Worm (Caenorhabditis elegans) whole organism, late embryonic: Measurements from ENCODE around the gene fcmt-1.

Experiments
- C08G9.2 ChIP-seq: sonication (generic microtip); optimal IDR thresholded peaks from 2 replicates; lab custom pipeline; 2016; ENCODE audit warnings: mild to moderate bottlenecking, missing genetic modification characterization, moderate library complexity, missing compliant biosample characterization
- C38D4.7 ChIP-seq: fragments of 200-800 bp; sonication (Bioruptor generic); optimal IDR thresholded peaks from 2 replicates; lab custom pipeline; 2018; ENCODE audit warnings: mild to moderate bottlenecking, missing genetic modification characterization, moderate library complexity, missing compliant biosample characterization
- F13H6.1 ChIP-seq: sonication (generic microtip); optimal IDR thresholded peaks from 2 replicates; lab custom pipeline; 2016; ENCODE audit warnings: missing genetic modification characterization, missing compliant biosample characterization
- K02D7.2 ChIP-seq: sonication (generic microtip); optimal IDR thresholded peaks from 2 replicates; lab custom pipeline; 2017; ENCODE audit warnings: mild to moderate bottlenecking, missing genetic modification characterization, missing compliant biosample characterization
- K09A11.1 ChIP-seq: sonication (generic microtip); optimal IDR thresholded peaks from 2 replicates; lab custom pipeline; 2017; ENCODE audit warnings: antibody characterized with exemption, mild to moderate bottlenecking, missing genetic modification characterization, missing compliant biosample characterization; ENCODE audit not compliant: insufficient read depth
- ama-1 ChIP-seq: fragments of 150-350 bp; optimal IDR thresholded peaks from 2 replicates; lab custom pipeline; 2014
- ceh-18 ChIP-seq: sonication (generic microtip); optimal IDR thresholded peaks from 2 replicates; lab custom pipeline; 2016; ENCODE audit warnings: missing genetic modification characterization, missing compliant biosample characterization
- ceh-19 ChIP-seq: fragments of 200-800 bp; sonication (Bioruptor generic); optimal IDR thresholded peaks from 2 replicates; lab custom pipeline; 2018; ENCODE audit warnings: mild to moderate bottlenecking, missing genetic modification characterization, missing compliant biosample characterization
- ceh-2 ChIP-seq: sonication (generic microtip); optimal IDR thresholded peaks from 2 replicates; lab custom pipeline; 2016; ENCODE audit warnings: missing genotype, missing genetic modification characterization, missing compliant biosample characterization
- ceh-22 ChIP-seq: sonication (generic microtip); optimal IDR thresholded peaks from 2 replicates; lab custom pipeline; 2017; ENCODE audit warnings: missing biosample characterization, missing genetic modification characterization
- ceh-24 ChIP-seq: sonication (generic microtip); optimal IDR thresholded peaks from 2 replicates; lab custom pipeline; 2016; ENCODE audit warnings: mild to moderate bottlenecking, missing genetic modification characterization, missing compliant biosample characterization
- ceh-31 ChIP-seq: sonication (generic microtip); optimal IDR thresholded peaks from 2 replicates; lab custom pipeline; 2016; ENCODE audit warnings: missing genetic modification characterization, missing compliant biosample characterization
- ceh-34 ChIP-seq: sonication (generic microtip); optimal IDR thresholded peaks from 2 replicates; lab custom pipeline; 2016; ENCODE audit warnings: mild to moderate bottlenecking, missing genetic modification characterization, missing compliant biosample characterization
- ceh-48 ChIP-seq: sonication (generic microtip); optimal IDR thresholded peaks from 2 replicates; lab custom pipeline; 2016; ENCODE audit warnings: missing genetic modification characterization, inconsistent platforms, missing compliant biosample characterization
- ceh-6 ChIP-seq: fragments of 200-800 bp; sonication (Bioruptor generic); optimal IDR thresholded peaks from 2 replicates; lab custom pipeline; 2018; ENCODE audit warnings: mild to moderate bottlenecking, missing genetic modification characterization, missing compliant biosample characterization
- che-1 ChIP-seq: sonication (generic microtip); optimal IDR thresholded peaks from 2 replicates; lab custom pipeline; 2016; ENCODE audit warnings: mild to moderate bottlenecking, missing genetic modification characterization, missing compliant biosample characterization
- elt-2 ChIP-seq: sonication (generic microtip); optimal IDR thresholded peaks from 2 replicates; lab custom pipeline; 2016; ENCODE audit warnings: missing genetic modification reagents, missing genetic modification characterization, missing compliant biosample characterization
- elt-4 ChIP-seq: sonication (generic microtip); optimal IDR thresholded peaks from 2 replicates; lab custom pipeline; 2016; ENCODE audit warnings: missing genetic modification characterization, missing compliant biosample characterization
- ets-4 ChIP-seq: sonication (generic microtip); optimal IDR thresholded peaks from 2 replicates; lab custom pipeline; 2016; ENCODE audit warnings: missing genetic modification characterization, missing compliant biosample characterization
- fax-1 ChIP-seq: sonication (generic microtip); optimal IDR thresholded peaks from 2 replicates; lab custom pipeline; 2016; ENCODE audit warnings: missing genotype, missing genetic modification characterization, missing compliant biosample characterization
- fkh-10 ChIP-seq: fragments of 150-350 bp; optimal IDR thresholded peaks from 2 replicates; lab custom pipeline; 2014; ENCODE audit warnings: missing biosample characterization, missing genetic modification reagents, missing genetic modification characterization
- gmeb-2 ChIP-seq: sonication (generic microtip); optimal IDR thresholded peaks from 2 replicates; lab custom pipeline; 2016; ENCODE audit warnings: missing genetic modification characterization, inconsistent platforms, missing compliant biosample characterization
- hlh-13 ChIP-seq: fragments of 200-800 bp; sonication (Bioruptor generic); optimal IDR thresholded peaks from 2 replicates; lab custom pipeline; 2018; ENCODE audit warnings: mild to moderate bottlenecking, missing genetic modification characterization, missing compliant biosample characterization
- hlh-30 ChIP-seq: sonication (generic microtip); optimal IDR thresholded peaks from 2 replicates; lab custom pipeline; 2017; ENCODE audit warnings: antibody characterized with exemption, missing genetic modification characterization, missing compliant biosample characterization; ENCODE audit not compliant: insufficient read depth
- hlh-6 ChIP-seq: sonication (generic microtip); optimal IDR thresholded peaks from 2 replicates; lab custom pipeline; 2016; ENCODE audit warnings: missing genotype, missing genetic modification characterization, missing compliant biosample characterization
- lim-6 ChIP-seq: sonication (generic microtip); optimal IDR thresholded peaks from 2 replicates; lab custom pipeline; 2016; ENCODE audit warnings: missing genetic modification characterization, missing compliant biosample characterization
- nfya-1 ChIP-seq: sonication (generic microtip); optimal IDR thresholded peaks from 2 replicates; lab custom pipeline; 2017; ENCODE audit warnings: missing genetic modification characterization, mild to moderate bottlenecking, missing compliant biosample characterization, antibody characterized with exemption, moderate library complexity
- nhr-232 ChIP-seq: sonication (generic microtip); optimal IDR thresholded peaks from 2 replicates; lab custom pipeline; 2016; ENCODE audit warnings: missing genetic modification characterization, missing compliant biosample characterization
- odd-2 ChIP-seq: sonication (generic microtip); optimal IDR thresholded peaks from 2 replicates; lab custom pipeline; 2017; ENCODE audit warnings: antibody characterized with exemption, mild to moderate bottlenecking, missing genetic modification characterization, missing compliant biosample characterization
- pag-3 ChIP-seq: sonication (generic microtip); optimal IDR thresholded peaks from 2 replicates; lab custom pipeline; 2016; ENCODE audit warnings: missing compliant biosample characterization, missing genetic modification characterization, borderline replicate concordance
- pha-4 ChIP-seq: fragments of 150-350 bp; optimal IDR thresholded peaks from 2 replicates; lab custom pipeline; 2018; ENCODE audit warnings: missing biosample characterization, missing genetic modification reagents, missing genetic modification characterization
- pqm-1 ChIP-seq: sonication (generic microtip); optimal IDR thresholded peaks from 2 replicates; lab custom pipeline; 2016; ENCODE audit warnings: missing genetic modification characterization, missing compliant biosample characterization
- pros-1 ChIP-seq: fragments of 150-350 bp; optimal IDR thresholded peaks from 2 replicates; lab custom pipeline; 2014; ENCODE audit warnings: missing biosample characterization, missing genetic modification reagents, missing genetic modification characterization
- ref-2 ChIP-seq: sonication (generic microtip); optimal IDR thresholded peaks from 2 replicates; lab custom pipeline; 2016; ENCODE audit warnings: missing genetic modification characterization, missing compliant biosample characterization
- sdc-2 ChIP-seq: sonication (generic microtip); optimal IDR thresholded peaks from 2 replicates; lab custom pipeline; 2016; ENCODE audit warnings: missing genotype, missing genetic modification characterization, missing compliant biosample characterization
- tbx-7 ChIP-seq: sonication (generic microtip); optimal IDR thresholded peaks from 2 replicates; lab custom pipeline; 2016; ENCODE audit warnings: missing genotype, missing genetic modification characterization, missing compliant biosample characterization
- ttx-3 ChIP-seq: sonication (generic microtip); optimal IDR thresholded peaks from 2 replicates; lab custom pipeline; 2016; ENCODE audit warnings: missing genetic modification reagents, missing genetic modification characterization, missing compliant biosample characterization
- unc-3 ChIP-seq, 2 experiments: fragments of 200-800 bp in 1 of 2; sonication (Bioruptor generic) in 1 of 2; sonication (generic microtip) in 1 of 2; conservative IDR thresholded peaks in 1 of 2; optimal IDR thresholded peaks in 1 of 2; 2 replicates each; pipeline versions ENCODE4 v1.3.6 to Lab custom; 2016 to 2022; ENCODE audit warnings: missing compliant biosample characterization in 2 of 2, missing genetic modification characterization in 2 of 2, missing genetic modification reagents in 1 of 2
- unc-55 ChIP-seq: sonication (generic microtip); optimal IDR thresholded peaks from 2 replicates; lab custom pipeline; 2017; ENCODE audit warnings: missing biosample characterization, missing genetic modification reagents, missing genetic modification characterization
- unc-86 ChIP-seq: sonication (generic microtip); optimal IDR thresholded peaks from 2 replicates; lab custom pipeline; 2016; ENCODE audit warnings: missing genetic modification characterization, missing compliant biosample characterization
- ztf-16 ChIP-seq: sonication (generic microtip); optimal IDR thresholded peaks from 2 replicates; lab custom pipeline; 2017; ENCODE audit warnings: missing genetic modification characterization, missing compliant biosample characterization

fcmt-1 gene

ce11 chrII:11721604-11722003 lies 12.2 kb upstream of the fcmt-1 start:
- TF ChIP-seq ceh-18 (tag; lab: Kevin White, UChicago) (no peak), lim-6 (no peak), nhr-232 (tag; lab: Kevin White, UChicago) (no peak), hlh-30 (tag; lab: Kevin White, UChicago) (no peak), unc-86 (tag; lab: Kevin White, UChicago) (no peak), pag-3 (tag; lab: Kevin White, UChicago) (no peak), fax-1 (tag; lab: Kevin White, UChicago) (no peak), elt-4 (tag; lab: Kevin White, UChicago) (no peak), hlh-6 (no peak), gmeb-2 (tag; lab: Kevin White, UChicago) (no peak), ets-4 (no peak), K02D7.2 (no peak), C38D4.7 (GFP tag; lab: Kevin White, UChicago) (no peak), hlh-13 (no peak), ttx-3 (no peak)

- TF ChIP-seq unc-55 (GFP tag; lab: Kevin White, UChicago) = no peak
- no peak for TF ChIP-seq unc-3 (GFP tag; conservative IDR thresholded peaks at IDR 0.05; lab: Robert Waterston, UW)
- TF ChIP-seq unc-3 (tag; optimal IDR thresholded peaks at IDR 0.05; lab: Kevin White, UChicago) = no peak
- no peak for TF ChIP-seq elt-2
- no peak for TF ChIP-seq ceh-31
- TF ChIP-seq ceh-24 = no peak
- TF ChIP-seq ceh-34 (tag; lab: Kevin White, UChicago) = no peak
- no peak for TF ChIP-seq ref-2 (tag; lab: Kevin White, UChicago)
- TF ChIP-seq ceh-2 (tag; lab: Kevin White, UChicago) = no peak
- TF ChIP-seq C08G9.2 (tag; lab: Kevin White, UChicago) = no peak
- no peak for TF ChIP-seq ceh-18 (tag; lab: Kevin White, UChicago)
- TF ChIP-seq ama-1 (lab: Kevin White, UChicago) = no peak
- TF ChIP-seq F13H6.1 (tag; lab: Kevin White, UChicago) = no peak
- no peak for TF ChIP-seq che-1 (tag; lab: Kevin White, UChicago)
- TF ChIP-seq nfya-1 = no peak
- no peak for TF ChIP-seq ceh-48 (tag; lab: Kevin White, UChicago)
- TF ChIP-seq unc-86 (tag; lab: Kevin White, UChicago) = no peak
- TF ChIP-seq, all 69 proteins: peak for 0
Observed at ce11 chrII:11720819-11721218, 11.5 kb upstream of the fcmt-1 start.

DNA sequence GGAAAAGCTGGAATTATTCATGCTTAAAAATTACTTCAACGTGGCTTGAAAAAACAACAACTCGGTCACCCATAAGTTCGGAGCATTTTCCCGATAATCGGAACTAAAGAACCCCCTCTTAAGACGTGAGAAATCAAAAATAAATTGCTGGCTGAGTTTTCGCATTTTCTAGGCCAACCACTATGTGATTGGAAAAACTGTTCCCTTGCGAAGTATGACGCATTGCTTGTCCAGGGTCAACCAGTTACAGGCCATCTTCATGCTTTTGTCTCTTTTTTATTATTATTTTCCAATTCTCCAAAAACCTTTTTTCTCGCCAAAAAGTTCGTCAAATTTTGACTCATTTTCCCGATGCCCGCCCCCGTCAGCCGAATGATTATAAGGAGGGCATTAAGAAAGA lies 10.7 kb upstream of the fcmt-1 start, which contains the start of gene F13D12.3:
Gene F13D12.3, plus strand, starts transcription at position 301 of the 400 bp plus-strand sequence.
- TF ChIP-seq ceh-6 (GFP tag; lab: Kevin White, UChicago) (no peak), ttx-3 (no peak), ceh-48 (tag; lab: Kevin White, UChicago) (no peak), odd-2 (tag; lab: Kevin White, UChicago) (no peak), ceh-34 (tag; lab: Kevin White, UChicago) (no peak), fkh-10 (GFP tag; lab: Kevin White, UChicago) (no peak)
- TF ChIP-seq, all 69 proteins: peak for 0

ce11 chrII:11719533-11719932 lies 10.2 kb upstream of the fcmt-1 start:
- TF ChIP-seq ceh-2 (tag; lab: Kevin White, UChicago) (no peak), pag-3 (tag; lab: Kevin White, UChicago) (no peak), K09A11.1 (tag; lab: Kevin White, UChicago) (no peak), ceh-22 (tag; lab: Kevin White, UChicago) (no peak), pros-1 (no peak), ama-1 (lab: Kevin White, UChicago) (no peak), ceh-6 (GFP tag; lab: Kevin White, UChicago) (no peak), sdc-2 (tag; lab: Kevin White, UChicago) (no peak), ceh-19 (no peak), ztf-16 (tag; lab: Kevin White, UChicago) (no peak), K02D7.2 (no peak), gmeb-2 (tag; lab: Kevin White, UChicago) (no peak), pqm-1 (tag; lab: Kevin White, UChicago) (no peak), tbx-7 (tag; lab: Kevin White, UChicago) (no peak), pha-4 (no peak), unc-55 (GFP tag; lab: Kevin White, UChicago) (no peak)
